Worm (Caenorhabditis elegans) whole organism, L1 larva: ENCODE results near the gene Y43F8B.22.

Experiments
- ceh-82 ChIP-seq, 3 experiments: fragments of 150-350 bp in 1 of 3; sonication (generic microtip) in 2 of 3; optimal IDR thresholded peaks; 2 replicates each; lab custom pipeline; 2014 to 2017; ENCODE audit warnings: missing biosample characterization in 3 of 3, missing genetic modification characterization in 3 of 3
- nhr-71 ChIP-seq: sonication (generic microtip); optimal IDR thresholded peaks from 2 replicates; lab custom pipeline; 2016; ENCODE audit warnings: mild to moderate bottlenecking, missing genetic modification characterization, moderate library complexity, missing compliant biosample characterization
- ztf-11 ChIP-seq, 2 experiments: sonication (generic microtip); optimal IDR thresholded peaks; 2 replicates each; lab custom pipeline; 2016 to 2017; ENCODE audit warnings: missing genetic modification characterization in 2 of 2, missing biosample characterization in 1 of 2, missing compliant biosample characterization in 1 of 2

ce11 chrV:19509061-19509460 lies 26.4 kb downstream of the Y43F8B.22 start:
- TF ChIP-seq ztf-11 (tag; optimal IDR thresholded peaks at IDR 0.05; lab: Kevin White, UChicago) (no peak), ceh-82 (tag; optimal IDR thresholded peaks at IDR 0.05; lab: Kevin White, UChicago) (no peak), nhr-71 (tag; lab: Kevin White, UChicago) (no peak)
